Worm (Caenorhabditis elegans) whole organism, mixed stage, embryonic: ENCODE data around the gene F07F6.4.
A peak's percentile ranks its signal among the peaks of the same experiment; 100 is the strongest.

ENCODE experiments used
- M03D4.4 ChIP-seq: sonication (generic microtip); optimal IDR thresholded peaks from 2 replicates; lab custom pipeline; 2017; ENCODE audit warnings: mild to moderate bottlenecking, missing genetic modification characterization, missing compliant biosample characterization
- bed-3 ChIP-seq: fragments of 200-800 bp; sonication (Bioruptor generic); optimal IDR thresholded peaks from 3 replicates; lab custom pipeline; 2018; ENCODE audit warnings: mild to moderate bottlenecking, missing genetic modification characterization, moderate library complexity, missing compliant biosample characterization
- blmp-1 ChIP-seq: fragments of 150-350 bp; optimal IDR thresholded peaks from 2 replicates; lab custom pipeline; 2014; ENCODE audit warnings: missing biosample characterization, missing genetic modification characterization
- ceh-39 ChIP-seq: fragments of 150-350 bp; optimal IDR thresholded peaks from 2 replicates; lab custom pipeline; 2014; ENCODE audit warnings: missing biosample characterization, missing genetic modification characterization
- ceh-43 ChIP-seq: fragments of 200-800 bp; sonication (Bioruptor generic); optimal IDR thresholded peaks from 2 replicates; lab custom pipeline; 2018; ENCODE audit warnings: mild to moderate bottlenecking, missing genetic modification characterization, moderate library complexity, missing compliant biosample characterization
- ceh-83 ChIP-seq: fragments of 200-800 bp; sonication (Bioruptor generic); optimal IDR thresholded peaks from 2 replicates; lab custom pipeline; 2018; ENCODE audit warnings: mild to moderate bottlenecking, missing genetic modification characterization, missing compliant biosample characterization
- ces-1 ChIP-seq: fragments of 150-350 bp; optimal IDR thresholded peaks from 2 replicates; lab custom pipeline; 2014; ENCODE audit warnings: missing biosample characterization, missing genetic modification reagents, missing genetic modification characterization
- cnd-1 ChIP-seq: fragments of 200-800 bp; sonication (Bioruptor generic); optimal IDR thresholded peaks from 2 replicates; lab custom pipeline; 2018; ENCODE audit warnings: mild to moderate bottlenecking, missing genetic modification characterization, missing compliant biosample characterization
- drap-1 ChIP-seq: fragments of 200-800 bp; sonication (Bioruptor generic); optimal IDR thresholded peaks from 3 replicates; lab custom pipeline; 2018; ENCODE audit warnings: mild to moderate bottlenecking, missing genetic modification characterization, missing compliant biosample characterization
- elt-1 ChIP-seq: sonication (generic microtip); optimal IDR thresholded peaks from 2 replicates; lab custom pipeline; 2017; ENCODE audit warnings: missing genetic modification characterization, mild to moderate bottlenecking, missing compliant biosample characterization, antibody characterized with exemption, moderate library complexity, borderline replicate concordance; ENCODE audit not compliant: insufficient read depth
- elt-3 ChIP-seq: fragments of 150-350 bp; optimal IDR thresholded peaks from 2 replicates; lab custom pipeline; 2014; ENCODE audit warnings: missing biosample characterization, missing genetic modification characterization
- flh-1 ChIP-seq: fragments of 200-800 bp; sonication (Bioruptor generic); optimal IDR thresholded peaks from 2 replicates; lab custom pipeline; 2018; ENCODE audit warnings: mild to moderate bottlenecking, missing genetic modification characterization, moderate library complexity, missing compliant biosample characterization
- ham-2 ChIP-seq: fragments of 200-800 bp; sonication (Bioruptor generic); optimal IDR thresholded peaks from 2 replicates; lab custom pipeline; 2018; ENCODE audit warnings: mild to moderate bottlenecking, missing genetic modification characterization, missing compliant biosample characterization
- hlh-1 ChIP-seq: fragments of 150-350 bp; optimal IDR thresholded peaks from 2 replicates; lab custom pipeline; 2014; ENCODE audit warnings: missing biosample characterization, missing genetic modification reagents, missing genetic modification characterization
- lin-13 ChIP-seq: fragments of 150-350 bp; optimal IDR thresholded peaks from 2 replicates; lab custom pipeline; 2014; ENCODE audit warnings: missing biosample characterization, missing genetic modification characterization
- lin-32 ChIP-seq: fragments of 200-800 bp; sonication (Bioruptor generic); optimal IDR thresholded peaks from 2 replicates; lab custom pipeline; 2018; ENCODE audit warnings: mild to moderate bottlenecking, missing genetic modification characterization, missing compliant biosample characterization
- lsy-2 ChIP-seq: fragments of 150-350 bp; optimal IDR thresholded peaks from 2 replicates; lab custom pipeline; 2014; ENCODE audit warnings: missing biosample characterization, missing genetic modification characterization
- mab-5 ChIP-seq: fragments of 150-350 bp; optimal IDR thresholded peaks from 2 replicates; lab custom pipeline; 2014; ENCODE audit warnings: missing biosample characterization, missing genetic modification characterization
- mep-1 ChIP-seq: fragments of 150-350 bp; optimal IDR thresholded peaks from 2 replicates; lab custom pipeline; 2017; ENCODE audit warnings: missing biosample characterization, missing genetic modification reagents, missing genetic modification characterization, inconsistent platforms
- mls-2 ChIP-seq: sonication (generic microtip); optimal IDR thresholded peaks from 2 replicates; lab custom pipeline; 2016; ENCODE audit warnings: mild to moderate bottlenecking, missing genetic modification characterization, moderate library complexity, missing compliant biosample characterization
- nhr-12 ChIP-seq: fragments of 150-350 bp; optimal IDR thresholded peaks from 2 replicates; lab custom pipeline; 2014; ENCODE audit warnings: missing biosample characterization, missing genetic modification characterization
- nhr-2 ChIP-seq: fragments of 150-350 bp; optimal IDR thresholded peaks from 2 replicates; lab custom pipeline; 2014; ENCODE audit warnings: missing biosample characterization, missing genetic modification characterization
- nhr-237 ChIP-seq: fragments of 150-350 bp; optimal IDR thresholded peaks from 2 replicates; lab custom pipeline; 2014; ENCODE audit warnings: missing biosample characterization, missing genetic modification characterization
- nhr-28 ChIP-seq: fragments of 150-350 bp; optimal IDR thresholded peaks from 2 replicates; lab custom pipeline; 2014; ENCODE audit warnings: missing biosample characterization, missing genetic modification characterization
- nhr-76 ChIP-seq: sonication (generic microtip); optimal IDR thresholded peaks from 2 replicates; lab custom pipeline; 2017; ENCODE audit warnings: missing biosample characterization, missing genetic modification characterization
- pha-4 ChIP-seq: fragments of 150-350 bp; optimal IDR thresholded peaks from 2 replicates; lab custom pipeline; 2018; ENCODE audit warnings: missing biosample characterization, missing genetic modification reagents, missing genetic modification characterization
- sem-2 ChIP-seq: fragments of 200-800 bp; sonication (Bioruptor generic); optimal IDR thresholded peaks from 2 replicates; lab custom pipeline; 2018; ENCODE audit warnings: mild to moderate bottlenecking, missing genetic modification characterization, missing compliant biosample characterization
- snpc-4 ChIP-seq: fragments of 150-350 bp; optimal IDR thresholded peaks from 2 replicates; lab custom pipeline; 2014; ENCODE audit warnings: missing biosample characterization, missing genetic modification characterization
- sptf-1 ChIP-seq: sonication (generic microtip); optimal IDR thresholded peaks from 2 replicates; lab custom pipeline; 2017; ENCODE audit warnings: mild to moderate bottlenecking, missing genetic modification characterization, moderate library complexity, missing compliant biosample characterization
- tbx-8 ChIP-seq: fragments of 200-800 bp; sonication (Bioruptor generic); optimal IDR thresholded peaks from 2 replicates; lab custom pipeline; 2018; ENCODE audit warnings: mild to moderate bottlenecking, missing genetic modification characterization, moderate library complexity, missing compliant biosample characterization
- unc-120 ChIP-seq: sonication (generic microtip); optimal IDR thresholded peaks from 2 replicates; lab custom pipeline; 2017; ENCODE audit warnings: missing genetic modification characterization, missing compliant biosample characterization; ENCODE audit not compliant: poor library complexity, severe bottlenecking
- unc-39 ChIP-seq: fragments of 150-350 bp; optimal IDR thresholded peaks from 2 replicates; lab custom pipeline; 2014; ENCODE audit warnings: missing biosample characterization, missing genetic modification characterization
- unc-62 ChIP-seq: fragments of 150-350 bp; optimal IDR thresholded peaks from 2 replicates; lab custom pipeline; 2014; ENCODE audit warnings: missing biosample characterization, missing genetic modification reagents, missing genetic modification characterization
- zip-8 ChIP-seq: fragments of 150-350 bp; optimal IDR thresholded peaks from 2 replicates; lab custom pipeline; 2014; ENCODE audit warnings: missing biosample characterization, missing genetic modification characterization
- ztf-11 ChIP-seq: fragments of 150-350 bp; optimal IDR thresholded peaks from 2 replicates; lab custom pipeline; 2014; ENCODE audit warnings: missing biosample characterization, missing genetic modification characterization

F07F6.4 gene

DNA sequence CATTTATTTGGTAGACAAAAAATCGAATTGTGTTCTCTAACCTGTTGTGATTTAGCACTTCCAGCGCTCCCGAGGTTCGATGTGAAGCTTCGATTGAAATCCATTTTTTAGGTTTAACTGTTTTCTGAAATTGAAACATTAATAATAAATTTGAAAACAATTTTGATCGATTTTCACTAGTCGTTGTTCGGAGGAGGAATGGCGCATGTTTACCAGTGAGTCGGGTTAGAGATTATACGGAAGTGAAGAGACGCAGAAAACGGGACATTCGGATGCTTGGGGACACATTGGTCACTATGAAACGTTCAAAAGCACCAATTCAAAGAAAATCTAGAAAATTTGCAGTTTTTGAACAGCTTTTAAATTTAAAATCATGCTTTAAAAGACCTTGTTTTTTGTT, 30.6 kb downstream of the F07F6.4 start, which contains the start of gene fbxl-3:
Gene fbxl-3, minus strand, starts transcription at position 124 of the 400 bp plus-strand sequence.
- TF ChIP-seq elt-1 (tag; lab: Kevin White, UChicago) (no peak), flh-1 (no peak), pha-4 (tag; lab: Kevin White, UChicago) (peak; percentile 65), ztf-11 (no peak), zip-8 (no peak), ceh-39 (tag; lab: Kevin White, UChicago) (no peak)
- TF ChIP-seq, all 35 proteins: peak for 1

DNA sequence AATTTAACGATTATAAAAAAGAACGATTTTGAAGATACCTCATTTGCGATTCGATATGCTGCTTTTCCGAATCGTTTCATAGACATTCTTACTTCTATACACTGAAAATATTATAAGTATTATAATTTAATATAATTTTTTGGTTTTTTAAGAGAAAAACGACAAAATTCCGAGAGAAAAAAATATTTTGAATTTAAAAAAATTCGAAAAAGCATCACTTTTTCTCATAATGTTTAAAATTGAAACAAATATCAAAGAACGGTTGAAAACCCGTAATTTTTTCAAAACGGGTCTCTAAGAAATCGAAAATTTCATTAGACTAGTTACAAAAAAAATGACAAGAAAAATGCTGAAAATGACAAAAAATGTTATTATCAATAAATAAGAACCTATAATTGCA, 33.8 kb downstream of the F07F6.4 start, which contains the start of gene pink-1:
Gene pink-1, minus strand, starts transcription at position 101 of the 400 bp plus-strand sequence.
- no peak for TF ChIP-seq snpc-4 (tag; lab: Kevin White, UChicago)
- no peak for TF ChIP-seq unc-62
- no peak for TF ChIP-seq elt-1 (tag; lab: Kevin White, UChicago)
- no peak for TF ChIP-seq ces-1
- TF ChIP-seq lin-13 (tag; lab: Kevin White, UChicago), result no peak
- no peak for TF ChIP-seq mab-5 (tag; lab: Kevin White, UChicago)
- no peak for TF ChIP-seq hlh-1 (tag; lab: Kevin White, UChicago)
- no peak for TF ChIP-seq pha-4 (tag; lab: Kevin White, UChicago)
- no peak for TF ChIP-seq sem-2 (GFP tag; lab: Kevin White, UChicago)
- no peak for TF ChIP-seq tbx-8 (GFP tag; lab: Kevin White, UChicago)
- TF ChIP-seq sptf-1 (tag; lab: Kevin White, UChicago), result no peak
- no peak for TF ChIP-seq drap-1 (GFP tag; lab: Kevin White, UChicago)
- no peak for TF ChIP-seq nhr-237 (tag; lab: Kevin White, UChicago)
- no peak for TF ChIP-seq lin-32 (GFP tag; lab: Kevin White, UChicago)

DNA sequence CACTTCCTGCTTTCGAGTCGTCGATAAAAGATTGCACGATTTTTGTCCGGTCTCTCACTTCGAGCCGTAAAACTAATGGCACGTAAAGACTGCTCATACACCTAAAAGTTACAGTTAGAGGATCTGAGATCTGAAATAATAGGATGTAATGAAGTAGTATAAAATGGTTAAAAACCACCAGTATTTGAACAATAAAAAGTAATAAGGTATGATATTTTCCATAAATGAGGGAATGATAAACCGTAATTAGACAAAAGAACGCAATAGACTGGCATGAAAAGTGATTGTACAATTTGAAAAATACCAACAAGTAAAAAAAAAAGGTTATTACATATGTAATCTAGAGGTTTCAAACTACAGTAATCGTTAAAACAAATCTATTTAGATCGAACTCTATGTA, 36.3 kb downstream of the F07F6.4 start, which contains the start of gene brap-2:
Gene brap-2, minus strand, starts transcription at position 101 of the 400 bp plus-strand sequence.
- TF ChIP-seq unc-39 (tag; lab: Kevin White, UChicago), result no peak
- TF ChIP-seq sptf-1 (tag; lab: Kevin White, UChicago), result no peak
- no peak for TF ChIP-seq nhr-76 (tag; lab: Kevin White, UChicago)
- TF ChIP-seq ztf-11, result no peak
- no peak for TF ChIP-seq lin-32 (GFP tag; lab: Kevin White, UChicago)
- TF ChIP-seq tbx-8 (GFP tag; lab: Kevin White, UChicago), result no peak
- no peak for TF ChIP-seq nhr-2 (tag; lab: Kevin White, UChicago)
- no peak for TF ChIP-seq cnd-1
- TF ChIP-seq mls-2, result no peak
- TF ChIP-seq, all 35 proteins: peak for 0

ce11 chrII:5391447-5391846, 37.9 kb downstream of the F07F6.4 start:
- no peak for TF ChIP-seq hlh-1 (tag; lab: Kevin White, UChicago)
- TF ChIP-seq sptf-1 (tag; lab: Kevin White, UChicago), result no peak
- no peak for TF ChIP-seq ztf-11
- TF ChIP-seq flh-1, result no peak
- TF ChIP-seq blmp-1 (tag; lab: Kevin White, UChicago), result no peak
- TF ChIP-seq ceh-43 (GFP tag; lab: Kevin White, UChicago), result no peak
- TF ChIP-seq mls-2, result no peak
- TF ChIP-seq ham-2 (GFP tag; lab: Kevin White, UChicago), result no peak
- no peak for TF ChIP-seq tbx-8 (GFP tag; lab: Kevin White, UChicago)
- TF ChIP-seq cnd-1, result no peak
- TF ChIP-seq unc-39 (tag; lab: Kevin White, UChicago), result no peak
- TF ChIP-seq mep-1 (tag; lab: Kevin White, UChicago), result no peak
- no peak for TF ChIP-seq bed-3 (GFP tag; lab: Kevin White, UChicago)
- TF ChIP-seq lsy-2 (tag; lab: Kevin White, UChicago), result no peak
- TF ChIP-seq sem-2 (GFP tag; lab: Kevin White, UChicago), result no peak
- no peak for TF ChIP-seq ceh-39 (tag; lab: Kevin White, UChicago)
- no peak for TF ChIP-seq pha-4 (tag; lab: Kevin White, UChicago)

DNA sequence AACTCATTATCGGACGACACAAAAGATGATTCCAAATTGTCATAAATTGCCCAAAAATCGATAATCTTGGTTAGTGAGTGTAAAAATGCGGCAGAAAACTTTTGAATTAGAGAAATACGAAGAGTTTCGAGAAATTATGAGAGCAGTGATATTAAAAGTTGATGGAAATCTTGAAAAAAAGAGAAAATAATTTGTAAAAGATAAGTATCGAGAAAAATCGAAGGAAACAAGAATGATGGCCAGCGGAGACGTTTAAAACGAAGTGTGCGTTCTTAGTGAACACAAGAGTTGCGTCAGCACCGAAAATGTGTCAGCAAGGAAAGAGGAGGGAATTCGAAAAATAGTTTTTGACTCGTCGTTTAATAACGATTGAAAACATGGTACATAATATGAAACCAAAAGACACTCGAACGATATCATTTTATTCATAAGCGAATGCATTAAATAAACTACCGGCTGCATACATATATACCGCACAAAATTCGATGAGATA, 39.5 kb downstream of the F07F6.4 start, which contains the start of gene ndx-6:
Gene ndx-6, minus strand, starts transcription at position 51 of the 493 bp plus-strand sequence.
- TF ChIP-seq ceh-39 (tag; lab: Kevin White, UChicago) (no peak), hlh-1 (tag; lab: Kevin White, UChicago) (peak; percentile 25), lin-13 (tag; lab: Kevin White, UChicago) (peak; percentile 75), nhr-2 (tag; lab: Kevin White, UChicago) (no peak), bed-3 (GFP tag; lab: Kevin White, UChicago) (no peak), unc-120 (tag; lab: Kevin White, UChicago) (peak; percentile 50), M03D4.4 (peak; percentile 46), flh-1 (no peak), unc-62 (peak; percentile 7), ham-2 (GFP tag; lab: Kevin White, UChicago) (no peak), tbx-8 (GFP tag; lab: Kevin White, UChicago) (no peak), lsy-2 (tag; lab: Kevin White, UChicago) (peak; percentile 78), nhr-12 (tag; lab: Kevin White, UChicago) (no peak), cnd-1 (no peak), mab-5 (tag; lab: Kevin White, UChicago) (no peak), lin-32 (GFP tag; lab: Kevin White, UChicago) (no peak), blmp-1 (tag; lab: Kevin White, UChicago) (no peak), nhr-28 (tag; lab: Kevin White, UChicago) (no peak), ztf-11 (no peak), ceh-83 (GFP tag; lab: Kevin White, UChicago) (peak; percentile 2), elt-1 (tag; lab: Kevin White, UChicago) (no peak), drap-1 (GFP tag; lab: Kevin White, UChicago) (peak; percentile 25), sem-2 (GFP tag; lab: Kevin White, UChicago) (no peak), snpc-4 (tag; lab: Kevin White, UChicago) (no peak), zip-8 (peak; percentile 19), ceh-43 (GFP tag; lab: Kevin White, UChicago) (no peak), elt-3 (no peak), nhr-237 (tag; lab: Kevin White, UChicago) (peak; percentile 74), unc-39 (tag; lab: Kevin White, UChicago) (no peak), nhr-76 (tag; lab: Kevin White, UChicago) (no peak), ces-1 (peak; percentile 34), sptf-1 (tag; lab: Kevin White, UChicago) (peak; percentile 71)
